Worm (Caenorhabditis elegans): ENCODE measurements around the gene atg-16.1.

atg-16.1 gene

ce11 chrX:4448283-4448682 lies 14.0 kb downstream of the atg-16.1 start, which contains the start of gene mltn-13:
TSS of gene mltn-13 (minus strand) at chrX:4448383.
- TF ChIP-seq pag-3 (tag; optimal IDR thresholded peaks at IDR 0.05; ENCODE audit: borderline replicate concordance) (no peak), fkh-10 (GFP tag; optimal IDR thresholded peaks at IDR 0.05) (no peak)

ce11 chrX:4444843-4445242 lies 17.4 kb downstream of the atg-16.1 start:
- TF ChIP-seq ceh-6 (GFP tag; optimal IDR thresholded peaks at IDR 0.05): peak; percentile 8
- TF ChIP-seq hlh-30 (tag; optimal IDR thresholded peaks at IDR 0.05; ENCODE audit: insufficient read depth): no peak
- TF ChIP-seq pqm-1 (tag; optimal IDR thresholded peaks at IDR 0.05): no peak
- TF ChIP-seq ama-1 (optimal IDR thresholded peaks at IDR 0.05): no peak
- peak; percentile 4 for TF ChIP-seq lin-11 (tag; optimal IDR thresholded peaks at IDR 0.05)
- no peak for TF ChIP-seq ceh-48 (tag; optimal IDR thresholded peaks at IDR 0.05)
- peak; percentile 7 for TF ChIP-seq nfya-1 (tag; optimal IDR thresholded peaks at IDR 0.05)
- TF ChIP-seq unc-86 (tag; optimal IDR thresholded peaks at IDR 0.05): no peak
- TF ChIP-seq ceh-18 (tag; optimal IDR thresholded peaks at IDR 0.05): no peak
- TF ChIP-seq Y22D7AL.16 (tag; optimal IDR thresholded peaks at IDR 0.05): no peak
- no peak for TF ChIP-seq fkh-10 (GFP tag; optimal IDR thresholded peaks at IDR 0.05)
- no peak for TF ChIP-seq dmd-4 (tag; optimal IDR thresholded peaks at IDR 0.05; ENCODE audit: borderline replicate concordance)
- TF ChIP-seq sox-4 (tag; optimal IDR thresholded peaks at IDR 0.05): no peak
- TF ChIP-seq odd-2 (tag; optimal IDR thresholded peaks at IDR 0.05): no peak
- TF ChIP-seq T23F11.4 (GFP tag; optimal IDR thresholded peaks at IDR 0.05): no peak
- no peak for TF ChIP-seq syd-9 (tag; optimal IDR thresholded peaks at IDR 0.05)
- TF ChIP-seq che-1 (tag; optimal IDR thresholded peaks at IDR 0.05): peak; percentile 21
- no peak for TF ChIP-seq zip-5 (tag; optimal IDR thresholded peaks at IDR 0.05)
- no peak for TF ChIP-seq ceh-31 (tag; optimal IDR thresholded peaks at IDR 0.05)
- no peak for TF ChIP-seq ceh-24 (tag; optimal IDR thresholded peaks at IDR 0.05)
- peak; percentile 15 for TF ChIP-seq elt-2 (tag; optimal IDR thresholded peaks at IDR 0.05)
- TF ChIP-seq sox-2 (GFP tag; IDR thresholded peaks at IDR 0.05): no peak; the same call in 1 of the 2 replicates
- TF ChIP-seq hlh-6 (tag; optimal IDR thresholded peaks at IDR 0.05): no peak
- TF ChIP-seq mec-3 (tag; optimal IDR thresholded peaks at IDR 0.05; ENCODE audit: borderline replicate concordance): no peak
- TF ChIP-seq ceh-34 (tag; optimal IDR thresholded peaks at IDR 0.05): peak; percentile 8
- no peak for TF ChIP-seq ahr-1 (tag; optimal IDR thresholded peaks at IDR 0.05)
- no peak for TF ChIP-seq K09A11.1 (tag; optimal IDR thresholded peaks at IDR 0.05; ENCODE audit: insufficient read depth)
- TF ChIP-seq pag-3 (tag; optimal IDR thresholded peaks at IDR 0.05; ENCODE audit: borderline replicate concordance): no peak
- TF ChIP-seq ceh-45 (GFP tag; IDR thresholded peaks at IDR 0.05): no peak
- no peak for TF ChIP-seq ztf-16 (tag; optimal IDR thresholded peaks at IDR 0.05)
- TF ChIP-seq pros-1 (tag; optimal IDR thresholded peaks at IDR 0.05): no peak
- TF ChIP-seq rnt-1 (tag; optimal IDR thresholded peaks at IDR 0.05): no peak
- no peak for TF ChIP-seq nhr-11 (tag; optimal IDR thresholded peaks at IDR 0.05)
- no peak for TF ChIP-seq unc-3 (GFP tag; conservative IDR thresholded peaks at IDR 0.05)
- TF ChIP-seq unc-3 (tag; optimal IDR thresholded peaks at IDR 0.05): no peak
- no peak for TF ChIP-seq fkh-6 (tag; optimal IDR thresholded peaks at IDR 0.05)
- no peak for TF ChIP-seq ref-2 (tag; optimal IDR thresholded peaks at IDR 0.05)

- TF ChIP-seq ceh-22 (tag; optimal IDR thresholded peaks at IDR 0.05) (no peak), nhr-232 (tag; optimal IDR thresholded peaks at IDR 0.05) (peak; percentile 62), hlh-8 (tag; optimal IDR thresholded peaks at IDR 0.05) (peak; percentile 55), unc-86 (tag; optimal IDR thresholded peaks at IDR 0.05) (peak; percentile 66), ceh-45 (GFP tag; IDR thresholded peaks at IDR 0.05) (peak; percentile 62), fax-1 (tag; optimal IDR thresholded peaks at IDR 0.05) (peak; percentile 39), fkh-10 (GFP tag; optimal IDR thresholded peaks at IDR 0.05) (no peak), unc-3 (GFP tag; conservative IDR thresholded peaks at IDR 0.05) (peak; percentile 84; the same call in 1 of the 2 replicates), unc-3 (tag; optimal IDR thresholded peaks at IDR 0.05) (peak; percentile 58), madf-2 (tag; optimal IDR thresholded peaks at IDR 0.05) (peak; percentile 67), ceh-14 (tag; optimal IDR thresholded peaks at IDR 0.05) (peak; percentile 25), hlh-15 (tag; optimal IDR thresholded peaks at IDR 0.05) (no peak), ceh-31 (tag; optimal IDR thresholded peaks at IDR 0.05) (peak; percentile 11), ceh-24 (tag; optimal IDR thresholded peaks at IDR 0.05) (no peak), ceh-18 (tag; optimal IDR thresholded peaks at IDR 0.05) (no peak), elt-4 (tag; optimal IDR thresholded peaks at IDR 0.05) (no peak), tbx-2 (tag; optimal IDR thresholded peaks at IDR 0.05) (no peak), hlh-30 (tag; optimal IDR thresholded peaks at IDR 0.05; ENCODE audit: insufficient read depth) (peak; percentile 40), C08G9.2 (tag; optimal IDR thresholded peaks at IDR 0.05) (peak; percentile 68), Y22D7AL.16 (tag; optimal IDR thresholded peaks at IDR 0.05) (peak; percentile 59), lin-11 (tag; optimal IDR thresholded peaks at IDR 0.05) (peak; percentile 50), zip-5 (tag; optimal IDR thresholded peaks at IDR 0.05) (no peak), F13H6.1 (tag; optimal IDR thresholded peaks at IDR 0.05) (no peak), mec-3 (tag; optimal IDR thresholded peaks at IDR 0.05; ENCODE audit: borderline replicate concordance) (no peak), nhr-11 (tag; optimal IDR thresholded peaks at IDR 0.05) (no peak), nfya-1 (tag; optimal IDR thresholded peaks at IDR 0.05) (no peak), rnt-1 (tag; optimal IDR thresholded peaks at IDR 0.05) (peak; percentile 36)
These were observed 18.2 kb downstream of the atg-16.1 start for ce11 chrX:4444073-4444472.

All from whole organism, late embryonic.